Worm (Caenorhabditis elegans): ENCODE data around the gene srx-84.

srx-84 gene

ce11 chrV:11615948-11616681 lies 17.2 kb downstream of the srx-84 start, which contains the start of gene nlp-24 (continued):
- TF ChIP-seq ztf-4 (tag; optimal IDR thresholded peaks at IDR 0.05) (no peak), zag-1 (tag; optimal IDR thresholded peaks at IDR 0.05) (no peak), ceh-90 (tag; optimal IDR thresholded peaks at IDR 0.05) (no peak), ces-1 (GFP tag; optimal IDR thresholded peaks at IDR 0.05) (no peak), snu-23 (GFP tag; optimal IDR thresholded peaks at IDR 0.05) (peak; percentile 72), fkh-10 (GFP tag; optimal IDR thresholded peaks at IDR 0.05) (no peak), fos-1 (tag; optimal IDR thresholded peaks at IDR 0.05) (no peak), hlh-17 (GFP tag; optimal IDR thresholded peaks at IDR 0.05; ENCODE audit: borderline replicate concordance) (no peak), nhr-20 (tag; optimal IDR thresholded peaks at IDR 0.05) (peak; percentile 83), efl-1 (optimal IDR thresholded peaks at IDR 0.05) (no peak), efl-1 (GFP tag; optimal IDR thresholded peaks at IDR 0.05 in 1 of 2) (peak in 1 of 2 experiments; percentile 33), grh-1 (GFP tag; IDR thresholded peaks at IDR 0.05) (peak; percentile 75), lsy-2 (tag; optimal IDR thresholded peaks at IDR 0.05) (peak; percentile 3 to 8), nhr-90 (tag; optimal IDR thresholded peaks at IDR 0.05; ENCODE audit: poor library complexity) (peak; percentile 33), vab-15 (tag; optimal IDR thresholded peaks at IDR 0.05) (no peak), nhr-85 (tag) (peak; percentile 98), egl-13 (tag; optimal IDR thresholded peaks at IDR 0.05) (no peak), C04F5.9 (tag; optimal IDR thresholded peaks at IDR 0.05) (no peak), nhr-19 (GFP tag; conservative IDR thresholded peaks at IDR 0.05) (peak; percentile 31; the same call in 1 of the 2 replicates)

ce11 chrV:11616813-11617212 lies 17.9 kb downstream of the srx-84 start:
- TF ChIP-seq unc-86 (tag; optimal IDR thresholded peaks at IDR 0.05) = no peak
- TF ChIP-seq pqm-1 (tag; optimal IDR thresholded peaks at IDR 0.05) = no peak
- no peak for TF ChIP-seq pag-3 (tag; optimal IDR thresholded peaks at IDR 0.05; ENCODE audit: borderline replicate concordance, insufficient read depth)
- TF ChIP-seq unc-62 (GFP tag; optimal IDR thresholded peaks at IDR 0.05) = no peak
- no peak for TF ChIP-seq xbp-1 (tag; optimal IDR thresholded peaks at IDR 0.05)
- TF ChIP-seq tbx-2 (tag; optimal IDR thresholded peaks at IDR 0.05) = no peak
- no peak for TF ChIP-seq nhr-20 (tag; optimal IDR thresholded peaks at IDR 0.05)
- no peak for TF ChIP-seq lin-15B (tag; optimal IDR thresholded peaks at IDR 0.05)
- TF ChIP-seq unc-98 (GFP tag; IDR thresholded peaks at IDR 0.05) = no peak
- no peak for TF ChIP-seq alr-1 (tag; optimal IDR thresholded peaks at IDR 0.05; ENCODE audit: borderline replicate concordance)
- TF ChIP-seq blmp-1 (tag; optimal IDR thresholded peaks at IDR 0.05) = no peak
- TF ChIP-seq elt-3 (tag; optimal IDR thresholded peaks at IDR 0.05) = peak in 1 of 6 experiments; percentile 22
- no peak for TF ChIP-seq rnt-1 (tag; optimal IDR thresholded peaks at IDR 0.05)
- TF ChIP-seq ceh-88 (GFP tag; IDR thresholded peaks at IDR 0.05) = no peak
- TF ChIP-seq ama-1 (optimal IDR thresholded peaks at IDR 0.05) = peak; percentile 26
- TF ChIP-seq mep-1 (tag; optimal IDR thresholded peaks at IDR 0.05) = no peak
- peak; percentile 62 for TF ChIP-seq nhr-85 (tag)
- TF ChIP-seq vab-15 (tag; optimal IDR thresholded peaks at IDR 0.05) = no peak

- no peak for TF ChIP-seq elt-2 (tag; optimal IDR thresholded peaks at IDR 0.05)
- no peak for TF ChIP-seq F16B12.6 (tag; optimal IDR thresholded peaks at IDR 0.05)
- TF ChIP-seq nhr-19 (GFP tag; conservative IDR thresholded peaks at IDR 0.05) = no peak
- no peak for TF ChIP-seq aha-1 (tag; optimal IDR thresholded peaks at IDR 0.05)
- TF ChIP-seq fkh-8 (tag; optimal IDR thresholded peaks at IDR 0.05) = no peak
- TF ChIP-seq tbx-2 (tag; optimal IDR thresholded peaks at IDR 0.05) = no peak
- no peak for TF ChIP-seq nhr-237 (tag; optimal IDR thresholded peaks at IDR 0.05)
- no peak for TF ChIP-seq fos-1 (tag; optimal IDR thresholded peaks at IDR 0.05)
- no peak for TF ChIP-seq mef-2 (tag; optimal IDR thresholded peaks at IDR 0.05)
- no peak for TF ChIP-seq fkh-4 (tag; optimal IDR thresholded peaks at IDR 0.05; ENCODE audit: borderline replicate concordance)
Observed at ce11 chrV:11618173-11618572, 19.3 kb downstream of the srx-84 start, which contains the start of gene glb-15. glb-15 (minus strand) TSS chrV:11618273.

Data from whole organism, L1 larva.